Worm (Caenorhabditis elegans): Measurements from ENCODE around the gene enu-3.5.

- no peak for TF ChIP-seq aha-1 (tag; optimal IDR thresholded peaks at IDR 0.05)
- no peak for TF ChIP-seq ztf-4 (tag; optimal IDR thresholded peaks at IDR 0.05)
- TF ChIP-seq ztf-11 (tag; optimal IDR thresholded peaks at IDR 0.05): no peak
- TF ChIP-seq ceh-88 (GFP tag; IDR thresholded peaks at IDR 0.05): no peak
- no peak for TF ChIP-seq skn-1 (tag; optimal IDR thresholded peaks at IDR 0.05)
- no peak for TF ChIP-seq sptf-1 (tag; optimal IDR thresholded peaks at IDR 0.05)
- TF ChIP-seq fos-1 (tag; optimal IDR thresholded peaks at IDR 0.05): no peak
- TF ChIP-seq fkh-10 (GFP tag; optimal IDR thresholded peaks at IDR 0.05): no peak
- no peak for TF ChIP-seq mab-9 (GFP tag; IDR thresholded peaks at IDR 0.05)
These were observed 39.1 kb upstream of the enu-3.5 start, which contains the start of gene Y37D8A.4 for ce11 chrIII:12838913-12839366.

Data from whole organism, L1 larva.